Fruit fly (Drosophila melanogaster) whole organism: ENCODE data around the gene Zir.

Experiments used
- CG8478 ChIP-seq: fragments of >200 bp; optimal IDR thresholded peaks from 2 replicates; lab custom pipeline; 2018; ENCODE audit warnings: inconsistent platforms
- Dll ChIP-seq: fragments of >200 bp; optimal IDR thresholded peaks from 2 replicates; lab custom pipeline; 2017
- EcR ChIP-seq, 2 experiments: fragments of >200 bp; optimal IDR thresholded peaks; 2 replicates each; lab custom pipeline; 2017; ENCODE audit warnings: missing biosample characterization in 2 of 2, missing genetic modification characterization in 2 of 2, missing genetic modification reagents in 2 of 2
- pan ChIP-seq: fragments of >200 bp; optimal IDR thresholded peaks from 2 replicates; lab custom pipeline; 2017
- psq ChIP-seq: fragments of >200 bp; optimal IDR thresholded peaks from 2 replicates; lab custom pipeline; 2017
- usp ChIP-seq: fragments of >200 bp; optimal IDR thresholded peaks from 2 replicates; lab custom pipeline; 2017; ENCODE audit warnings: missing biosample characterization, missing genetic modification characterization, mixed read lengths

DNA sequence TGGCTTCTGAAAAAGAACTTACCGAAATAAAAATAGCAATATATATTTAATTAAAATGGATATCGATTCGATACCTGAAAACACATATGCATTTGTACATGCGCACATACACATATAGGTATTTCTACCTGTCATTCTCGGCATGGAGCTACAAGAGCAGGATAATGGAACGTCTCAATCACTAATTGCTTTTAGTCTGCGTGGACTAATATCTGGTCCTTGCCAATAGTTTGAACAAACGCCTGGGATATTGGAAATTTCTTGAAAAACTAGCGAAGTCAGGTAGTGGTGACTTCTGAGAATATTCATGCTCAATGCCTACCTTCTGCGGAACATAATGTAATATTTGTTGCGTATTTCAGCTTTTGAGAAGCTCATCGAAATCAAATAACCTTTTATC is 5.4 kb upstream of the Zir start:
- TF ChIP-seq pan (lab: Kevin White, UChicago) (no peak), psq (no peak), CG8478 (lab: Kevin White, UChicago) (no peak), usp (GFP tag; lab: Kevin White, UChicago) (no peak), EcR (GFP tag; optimal IDR thresholded peaks at IDR 0.05; lab: Kevin White, UChicago) (no peak), Dll (lab: Kevin White, UChicago) (no peak)
